Fruit fly (Drosophila melanogaster) whole organism, pupa: Measurements from ENCODE around the gene CG12182.

Source experiments
- CG13204 ChIP-seq: fragments of 200-800 bp; sonication (Bioruptor generic); optimal IDR thresholded peaks from 2 replicates; lab custom pipeline; 2018; ENCODE audit warnings: missing biosample characterization, mild to moderate bottlenecking, missing genetic modification characterization, moderate library complexity
- CG17806 ChIP-seq: fragments of 200-800 bp; sonication (Bioruptor generic); optimal IDR thresholded peaks from 2 replicates; lab custom pipeline; 2018; ENCODE audit warnings: missing biosample characterization, mild to moderate bottlenecking, missing genetic modification characterization, moderate library complexity
- CG32121 ChIP-seq: fragments of 200-800 bp; sonication (Bioruptor generic); IDR thresholded peaks from 2 replicates; pipeline ENCODE4 v1.3.6; 2022; ENCODE audit warnings: missing biosample characterization, missing genetic modification characterization
- CG34367 ChIP-seq: fragments of 200-800 bp; sonication (Bioruptor generic); optimal IDR thresholded peaks from 2 replicates; lab custom pipeline; 2018; ENCODE audit warnings: missing biosample characterization, mild to moderate bottlenecking, missing genetic modification characterization
- CG4496 ChIP-seq: fragments of 200-800 bp; sonication (Bioruptor generic); IDR thresholded peaks from 3 replicates; pipeline ENCODE4 v1.3.6; 2022; ENCODE audit warnings: missing biosample characterization, missing genetic modification characterization
- CG8159 ChIP-seq: fragments of 200-800 bp; sonication (Bioruptor generic); optimal IDR thresholded peaks from 3 replicates; lab custom pipeline; 2018; ENCODE audit warnings: missing biosample characterization, mild to moderate bottlenecking, missing genetic modification characterization, moderate library complexity
- EcR ChIP-seq: fragments of 200-800 bp; sonication (Bioruptor generic); optimal IDR thresholded peaks from 3 replicates; lab custom pipeline; 2019; ENCODE audit warnings: missing biosample characterization, missing genetic modification characterization, mild to moderate bottlenecking, moderate library complexity, missing genetic modification reagents
- Pif1A ChIP-seq: fragments of 200-800 bp; sonication (Bioruptor generic); optimal IDR thresholded peaks from 3 replicates; lab custom pipeline; 2016; ENCODE audit warnings: missing biosample characterization, missing genetic modification characterization
- fd96Ca ChIP-seq: fragments of 200-800 bp; sonication (Bioruptor generic); IDR thresholded peaks from 3 replicates; pipeline ENCODE4 v1.3.6; 2022; ENCODE audit warnings: missing biosample characterization, missing genetic modification characterization

- no peak for TF ChIP-seq fd96Ca
- TF ChIP-seq EcR (GFP tag; lab: Kevin White, UChicago) = no peak
- no peak for TF ChIP-seq CG4496 (GFP tag; lab: Robert Waterston, UW)
- no peak for TF ChIP-seq CG17806 (tag; lab: Kevin White, UChicago)
- no peak for TF ChIP-seq CG13204 (GFP tag; lab: Kevin White, UChicago)
- TF ChIP-seq CG34367 (tag; lab: Kevin White, UChicago) = no peak
- no peak for TF ChIP-seq Pif1A (GFP tag; lab: Kevin White, UChicago)
- TF ChIP-seq CG32121 = no peak
- no peak for TF ChIP-seq CG8159 (tag; lab: Kevin White, UChicago)
These were observed 3.9 kb downstream of the CG12182 start, which contains the start of gene CG16984 for dm6 chr3L:2595481-2595880.
